Fruit fly (Drosophila melanogaster) Kc167 (cell line): Measurements from ENCODE around the gene CG17154.

Experiments
- Sin3A ChIP-seq: fragments of >200 bp; optimal IDR thresholded peaks from 2 replicates; lab custom pipeline; 2018; ENCODE audit warnings: missing external identifiers
- ttk ChIP-seq: sonication (Bioruptor generic); optimal IDR thresholded peaks from 2 replicates; lab custom pipeline; 2017; ENCODE audit warnings: missing external identifiers

DNA sequence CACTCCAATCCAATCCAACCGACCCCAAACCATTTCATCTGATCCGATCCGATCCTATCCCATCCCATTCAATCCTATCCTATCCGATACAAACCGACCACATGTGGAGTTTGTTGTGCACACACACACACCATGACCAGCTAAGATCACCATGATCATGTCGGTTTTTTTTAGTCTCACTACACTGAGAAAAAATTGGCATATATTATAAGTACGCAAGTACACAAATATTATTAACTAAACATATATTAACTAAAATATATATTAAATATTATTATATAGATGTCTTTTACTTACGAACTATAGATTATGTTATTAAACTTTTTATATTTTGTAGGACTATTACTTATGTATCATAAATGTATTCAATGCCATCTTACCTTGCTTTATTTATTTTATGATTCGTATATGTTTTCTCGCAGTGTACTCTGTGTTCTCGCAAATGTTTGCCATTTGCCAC is 13.5 kb downstream of the CG17154 start:
- TF ChIP-seq Sin3A (lab: Kevin White, UChicago) (no peak), ttk (lab: Kevin White, UChicago) (no peak)
